Worm (Caenorhabditis elegans): Measurements from ENCODE around the gene fbxb-72.
A peak's percentile ranks its signal among the peaks of the same experiment; 100 is the strongest.

fbxb-72 gene

DNA sequence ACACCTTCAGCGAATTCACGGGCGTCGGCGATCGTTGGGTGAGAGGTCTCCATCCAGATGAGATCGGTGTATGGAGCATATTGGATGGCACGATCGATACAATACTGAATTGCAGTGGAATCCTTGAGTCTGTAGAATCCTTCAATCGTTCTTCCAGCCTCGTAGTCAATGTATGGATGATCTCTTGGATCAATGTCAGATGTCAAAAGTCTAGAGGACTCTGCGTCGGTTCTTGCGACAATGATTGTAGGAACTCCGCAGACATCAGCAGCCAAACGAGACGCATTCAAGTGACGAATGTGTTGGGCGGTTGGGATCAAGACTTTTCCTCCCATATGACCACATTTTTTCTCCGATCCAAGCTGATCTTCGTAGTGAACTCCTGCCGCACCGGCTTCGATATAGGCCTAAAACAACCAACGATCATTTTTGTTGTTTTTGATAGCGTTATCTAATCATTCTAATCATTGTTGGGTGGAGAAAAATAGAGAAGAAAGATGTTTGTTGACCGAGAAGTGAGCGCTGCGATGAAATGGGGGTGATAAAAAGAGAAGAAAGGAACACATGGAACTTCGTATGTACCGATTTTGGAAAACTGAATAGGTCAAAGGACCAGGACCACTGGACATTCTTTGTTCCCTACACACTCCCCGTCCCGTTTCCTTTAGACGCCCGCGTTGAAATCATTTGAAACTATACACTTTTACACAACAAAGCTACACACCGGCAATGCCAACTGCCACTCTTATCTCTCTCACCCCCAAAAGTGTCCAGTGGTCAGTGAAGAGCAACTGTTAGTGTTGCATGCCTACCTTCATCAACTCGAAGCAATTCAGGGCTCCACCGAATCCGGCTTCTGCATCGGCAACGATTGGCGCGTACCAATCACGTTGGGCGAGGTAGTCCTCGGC is 3.1 kb upstream of the fbxb-72 start:
- TF ChIP-seq klf-2 (GFP tag; conservative IDR thresholded peaks at IDR 0.05) (no peak), ztf-29 (GFP tag; IDR thresholded peaks at IDR 0.05) (no peak), flt-1 (GFP tag; IDR thresholded peaks at IDR 0.05) (no peak), T22C8.4 (GFP tag; IDR thresholded peaks at IDR 0.05) (no peak), ztf-23 (GFP tag; IDR thresholded peaks at IDR 0.05) (no peak), med-1 (GFP tag; optimal IDR thresholded peaks at IDR 0.05; ENCODE audit: insufficient read depth) (no peak), cog-1 (tag; optimal IDR thresholded peaks at IDR 0.05) (no peak), tab-1 (GFP tag; IDR thresholded peaks at IDR 0.05) (no peak), ref-1 (GFP tag; conservative IDR thresholded peaks at IDR 0.05) (no peak)

DNA sequence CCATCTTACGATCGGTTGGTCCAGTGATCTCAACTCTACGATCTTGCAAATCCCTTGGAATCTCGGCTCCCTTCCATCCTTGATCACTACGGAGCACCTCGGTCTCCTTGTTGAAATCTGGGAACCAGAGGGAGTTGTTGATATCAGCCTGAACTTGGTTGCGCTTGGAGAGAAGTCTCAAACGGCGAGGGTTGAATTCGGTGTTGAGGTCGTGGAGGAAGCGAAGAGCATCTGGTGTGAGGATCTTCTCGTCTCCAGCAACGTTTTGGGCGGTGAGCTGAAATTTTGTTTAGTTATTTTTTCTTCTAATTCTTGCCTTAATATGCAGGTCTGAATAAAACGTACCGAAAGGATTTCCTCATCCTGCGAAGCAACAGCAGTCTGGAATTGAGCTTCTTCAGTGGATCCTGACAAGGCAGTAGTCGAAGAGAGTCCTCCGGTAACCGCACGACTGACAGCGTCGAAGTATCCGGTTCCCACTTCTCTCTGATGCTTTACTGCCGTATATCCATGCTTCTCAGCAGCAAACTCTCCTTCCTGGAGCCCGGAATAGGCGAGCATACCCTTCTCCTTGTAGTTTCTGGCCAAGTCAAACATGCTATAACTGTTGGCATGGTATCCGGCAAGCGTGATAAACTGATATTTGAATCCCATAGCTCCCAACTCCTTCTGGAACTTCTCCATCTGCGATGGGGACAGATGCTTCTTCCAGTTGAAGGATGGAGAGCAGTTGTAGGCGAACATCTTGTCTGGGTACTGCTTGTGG is 2.2 kb upstream of the fbxb-72 start:
- TF ChIP-seq flt-1 (GFP tag; IDR thresholded peaks at IDR 0.05) (no peak), ref-1 (GFP tag; conservative IDR thresholded peaks at IDR 0.05) (no peak), med-1 (GFP tag; optimal IDR thresholded peaks at IDR 0.05; ENCODE audit: insufficient read depth) (no peak), ztf-23 (GFP tag; IDR thresholded peaks at IDR 0.05) (no peak), ztf-29 (GFP tag; IDR thresholded peaks at IDR 0.05) (no peak), T22C8.4 (GFP tag; IDR thresholded peaks at IDR 0.05) (no peak), tab-1 (GFP tag; IDR thresholded peaks at IDR 0.05) (no peak), cog-1 (tag; optimal IDR thresholded peaks at IDR 0.05) (no peak), klf-2 (GFP tag; conservative IDR thresholded peaks at IDR 0.05) (no peak)

DNA sequence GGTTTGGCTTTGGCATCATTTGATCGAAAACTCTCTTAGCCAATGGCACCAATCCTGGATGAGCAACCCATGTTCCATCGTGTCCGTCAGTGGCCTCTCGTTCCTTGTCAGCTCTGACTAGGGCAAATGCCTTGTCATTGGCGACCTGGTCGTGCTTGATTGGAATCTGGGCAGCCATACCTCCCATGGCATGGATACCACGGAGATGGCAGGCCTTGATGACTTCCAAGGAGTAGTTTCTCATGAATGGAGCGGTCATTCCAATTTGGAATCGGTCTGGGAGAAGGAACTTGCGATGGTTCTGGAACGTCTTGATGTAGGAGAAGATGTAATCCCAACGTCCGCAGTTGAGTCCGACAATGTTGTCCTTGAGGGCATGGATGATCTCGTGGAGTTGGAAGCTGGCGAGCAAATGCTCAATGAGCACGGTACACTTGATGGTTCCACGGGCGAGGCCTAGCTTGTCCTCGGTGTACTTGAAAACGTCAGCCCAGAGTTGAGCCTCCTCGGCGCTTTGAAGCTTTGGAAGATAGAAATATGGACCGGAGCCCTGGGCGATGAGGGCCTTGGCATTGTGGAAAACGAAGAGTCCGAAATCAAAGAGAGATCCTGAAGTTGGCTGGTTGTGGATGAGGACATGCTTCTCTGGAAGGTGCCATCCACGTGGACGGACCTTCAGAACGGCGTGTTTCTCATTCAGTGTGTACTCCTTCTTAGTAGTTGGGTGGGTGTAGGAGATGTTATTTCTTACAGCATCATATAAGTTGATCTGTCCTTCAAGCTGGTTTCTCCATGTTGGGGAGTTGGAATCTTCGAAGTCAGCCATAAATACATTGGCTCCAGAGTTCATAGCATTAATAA is 1.4 kb upstream of the fbxb-72 start:
- no peak for TF ChIP-seq med-1 (GFP tag; optimal IDR thresholded peaks at IDR 0.05; ENCODE audit: insufficient read depth)
- 0 out of 2 replicates have a peak, but pooled peaks have one; percentile 45 for TF ChIP-seq flt-1 (GFP tag; IDR thresholded peaks at IDR 0.05)

DNA sequence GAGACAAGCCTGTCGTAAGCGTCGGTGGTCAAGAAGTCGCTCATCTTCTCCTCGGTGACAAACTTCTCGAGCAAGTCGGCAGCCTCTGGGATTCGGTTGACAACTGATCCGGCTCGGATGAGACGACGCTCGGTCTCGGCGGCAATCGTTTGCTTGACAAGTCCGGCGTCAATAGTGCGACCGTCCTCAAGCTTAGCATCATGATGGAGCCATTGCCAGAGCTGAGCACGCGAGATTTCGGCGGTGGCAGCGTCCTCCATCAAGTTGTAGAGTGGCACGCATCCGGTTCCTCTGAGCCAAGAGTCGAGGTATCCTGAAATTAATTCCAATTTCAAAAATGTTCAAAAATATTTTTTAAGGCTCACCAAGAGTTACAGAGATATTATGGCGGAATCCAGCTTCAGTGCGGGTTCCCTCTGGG is 728 bp upstream of the fbxb-72 start:
- TF ChIP-seq ztf-29 (GFP tag; IDR thresholded peaks at IDR 0.05) (no peak), cog-1 (tag; optimal IDR thresholded peaks at IDR 0.05) (no peak), flt-1 (GFP tag; IDR thresholded peaks at IDR 0.05) (no peak), ref-1 (GFP tag; conservative IDR thresholded peaks at IDR 0.05) (no peak), ztf-23 (GFP tag; IDR thresholded peaks at IDR 0.05) (no peak), med-1 (GFP tag; optimal IDR thresholded peaks at IDR 0.05; ENCODE audit: insufficient read depth) (no peak), tab-1 (GFP tag; IDR thresholded peaks at IDR 0.05) (no peak), klf-2 (GFP tag; conservative IDR thresholded peaks at IDR 0.05) (no peak)

DNA sequence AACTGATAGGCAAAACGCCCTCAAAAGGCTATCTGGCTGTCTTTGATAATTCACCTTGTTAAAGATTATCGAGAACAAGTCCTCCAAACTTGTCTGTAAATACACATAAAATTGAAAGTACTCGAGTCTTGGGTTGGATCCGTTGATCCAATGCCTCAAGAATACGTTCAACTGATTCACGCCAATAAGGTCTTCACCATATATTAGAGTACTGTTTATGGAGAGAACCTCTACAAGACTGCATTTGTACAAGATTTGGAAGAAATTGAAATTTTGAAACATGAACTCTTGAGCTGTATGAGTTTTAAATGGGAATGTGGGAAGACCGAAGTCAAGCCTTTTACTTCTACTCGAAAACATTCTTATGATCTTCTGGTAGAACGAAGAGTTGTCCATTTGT is 863 bp downstream of the fbxb-72 start:
- TF ChIP-seq flt-1 (GFP tag; IDR thresholded peaks at IDR 0.05): no peak
- TF ChIP-seq tab-1 (GFP tag; IDR thresholded peaks at IDR 0.05): no peak
- TF ChIP-seq cog-1 (tag; optimal IDR thresholded peaks at IDR 0.05): no peak
- TF ChIP-seq ref-1 (GFP tag; conservative IDR thresholded peaks at IDR 0.05): no peak
- no peak for TF ChIP-seq T22C8.4 (GFP tag; IDR thresholded peaks at IDR 0.05)
- no peak for TF ChIP-seq ztf-23 (GFP tag; IDR thresholded peaks at IDR 0.05)
- no peak for TF ChIP-seq klf-2 (GFP tag; conservative IDR thresholded peaks at IDR 0.05)
- TF ChIP-seq med-1 (GFP tag; optimal IDR thresholded peaks at IDR 0.05; ENCODE audit: insufficient read depth): no peak
- TF ChIP-seq ztf-29 (GFP tag; IDR thresholded peaks at IDR 0.05): no peak

DNA sequence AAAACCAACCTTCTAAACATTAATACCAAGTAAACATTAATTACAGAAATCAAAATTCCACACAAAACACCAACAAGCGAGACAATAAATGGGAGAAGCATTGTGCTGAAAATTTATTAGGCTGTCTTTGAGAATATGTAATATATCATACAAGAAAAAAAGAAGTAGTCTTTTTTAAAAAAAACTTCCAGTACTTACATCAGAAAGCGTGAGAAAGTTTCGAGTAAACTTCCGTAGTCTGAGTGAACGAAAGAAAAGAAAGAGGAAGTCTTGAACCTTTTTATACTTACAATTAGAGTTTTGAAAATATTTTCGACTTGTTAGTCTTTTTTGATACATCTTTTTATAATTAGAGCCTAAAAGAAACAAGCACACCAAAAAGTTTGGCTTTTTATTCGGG is 4.0 kb downstream of the fbxb-72 start, which contains the start of gene srbc-40:
TSS of gene srbc-40 (minus strand) at position 101 of the 400 bp plus-strand sequence.
- no peak for TF ChIP-seq ref-1 (GFP tag; conservative IDR thresholded peaks at IDR 0.05)
- no peak for TF ChIP-seq tab-1 (GFP tag; IDR thresholded peaks at IDR 0.05)
- TF ChIP-seq klf-2 (GFP tag; conservative IDR thresholded peaks at IDR 0.05): no peak
- no peak for TF ChIP-seq ztf-29 (GFP tag; IDR thresholded peaks at IDR 0.05)
- TF ChIP-seq cog-1 (tag; optimal IDR thresholded peaks at IDR 0.05): no peak
- no peak for TF ChIP-seq med-1 (GFP tag; optimal IDR thresholded peaks at IDR 0.05; ENCODE audit: insufficient read depth)
- TF ChIP-seq ztf-23 (GFP tag; IDR thresholded peaks at IDR 0.05): no peak
- no peak for TF ChIP-seq T22C8.4 (GFP tag; IDR thresholded peaks at IDR 0.05)
- no peak for TF ChIP-seq flt-1 (GFP tag; IDR thresholded peaks at IDR 0.05)

DNA sequence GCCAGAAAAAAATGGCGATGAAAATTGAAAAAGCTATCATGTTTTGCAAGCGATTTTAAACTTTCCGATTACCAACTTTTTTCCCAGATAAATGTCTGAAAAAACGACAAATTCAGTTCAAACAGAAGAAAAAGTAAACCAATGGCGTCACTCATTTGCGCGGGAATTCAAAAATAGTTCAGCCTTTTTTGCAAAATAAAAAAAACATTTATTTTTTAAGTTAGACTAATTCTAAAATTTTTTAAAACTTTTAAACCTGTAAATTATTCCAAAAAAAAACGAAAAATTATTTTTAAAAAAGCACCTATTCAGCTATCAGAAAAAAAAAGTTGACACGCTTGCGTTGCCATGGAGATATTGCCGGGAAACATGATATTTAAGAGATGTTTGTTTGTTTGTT is 10.9 kb downstream of the fbxb-72 start, which contains the start of gene cyp-33C11:
TSS of gene cyp-33C11 (minus strand) at position 101 of the 400 bp plus-strand sequence.
- TF ChIP-seq cog-1 (tag; optimal IDR thresholded peaks at IDR 0.05) (no peak), T22C8.4 (GFP tag; IDR thresholded peaks at IDR 0.05) (no peak), ztf-29 (GFP tag; IDR thresholded peaks at IDR 0.05) (no peak), tab-1 (GFP tag; IDR thresholded peaks at IDR 0.05) (no peak), ref-1 (GFP tag; conservative IDR thresholded peaks at IDR 0.05) (no peak), flt-1 (GFP tag; IDR thresholded peaks at IDR 0.05) (no peak), klf-2 (GFP tag; conservative IDR thresholded peaks at IDR 0.05) (no peak), med-1 (GFP tag; optimal IDR thresholded peaks at IDR 0.05; ENCODE audit: insufficient read depth) (no peak), ztf-23 (GFP tag; IDR thresholded peaks at IDR 0.05) (no peak)

DNA sequence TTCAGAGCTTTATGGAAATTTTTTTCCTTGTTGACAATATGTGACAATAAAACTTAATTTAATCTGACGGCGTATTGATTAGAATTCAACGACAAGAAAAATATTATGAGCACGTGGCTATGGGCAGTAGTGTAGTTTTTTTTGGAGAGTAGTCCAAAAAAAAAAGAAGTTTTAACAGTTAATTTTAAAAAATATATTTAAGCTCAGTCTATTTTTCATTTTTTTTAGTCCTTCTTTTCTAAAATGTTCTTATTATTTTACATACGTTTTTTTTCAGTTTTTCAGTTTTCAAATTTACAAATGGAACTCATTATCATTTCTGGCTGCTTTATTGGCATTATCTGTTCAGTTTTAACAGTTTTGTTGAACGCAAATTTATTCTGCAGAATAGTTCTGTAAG is 14.9 kb downstream of the fbxb-72 start, which contains the start of gene srbc-39:
TSS of gene srbc-39 (plus strand) at position 301 of the 400 bp plus-strand sequence.
- no peak for TF ChIP-seq ztf-29 (GFP tag; IDR thresholded peaks at IDR 0.05)
- TF ChIP-seq T22C8.4 (GFP tag; IDR thresholded peaks at IDR 0.05): no peak
- TF ChIP-seq ref-1 (GFP tag; conservative IDR thresholded peaks at IDR 0.05): no peak
- TF ChIP-seq klf-2 (GFP tag; conservative IDR thresholded peaks at IDR 0.05): no peak
- TF ChIP-seq tab-1 (GFP tag; IDR thresholded peaks at IDR 0.05): no peak
- no peak for TF ChIP-seq med-1 (GFP tag; optimal IDR thresholded peaks at IDR 0.05; ENCODE audit: insufficient read depth)

All from whole organism, midembryonic.